Worm (Caenorhabditis elegans) whole organism, early embryonic: ENCODE data around the gene M106.8.
A peak's percentile ranks its signal among the peaks of the same experiment; 100 is the strongest.

Experiments
- B0310.2 ChIP-seq: sonication (generic microtip); optimal IDR thresholded peaks from 2 replicates; lab custom pipeline; 2016; ENCODE audit warnings: mild to moderate bottlenecking, missing genetic modification characterization, missing compliant biosample characterization
- F13C5.2 ChIP-seq: sonication (generic microtip); optimal IDR thresholded peaks from 2 replicates; lab custom pipeline; 2017; ENCODE audit warnings: mild to moderate bottlenecking, missing genetic modification characterization, inconsistent platforms, missing compliant biosample characterization
- aly-1 ChIP-seq: sonication (generic microtip); optimal IDR thresholded peaks from 2 replicates; lab custom pipeline; 2016; ENCODE audit warnings: missing genetic modification characterization, missing compliant biosample characterization
- ama-1 ChIP-seq: fragments of 150-350 bp; optimal IDR thresholded peaks from 2 replicates; lab custom pipeline; 2014
- ceh-13 ChIP-seq: fragments of 200-800 bp; sonication (Bioruptor generic); optimal IDR thresholded peaks from 2 replicates; lab custom pipeline; 2018; ENCODE audit warnings: mild to moderate bottlenecking, missing genetic modification characterization, missing compliant biosample characterization
- ceh-36 ChIP-seq: sonication (generic microtip); optimal IDR thresholded peaks from 2 replicates; lab custom pipeline; 2016; ENCODE audit warnings: missing genetic modification characterization, inconsistent platforms, missing compliant biosample characterization
- ets-7 ChIP-seq: sonication (generic microtip); optimal IDR thresholded peaks from 2 replicates; lab custom pipeline; 2016; ENCODE audit warnings: missing genotype, missing genetic modification characterization, missing compliant biosample characterization
- flt-1 ChIP-seq: fragments of 200-800 bp; sonication (Bioruptor generic); IDR thresholded peaks from 2 replicates; pipeline ENCODE4 v1.3.6; 2022; ENCODE audit warnings: missing genetic modification characterization, missing compliant biosample characterization
- hmbx-1 ChIP-seq: sonication (generic microtip); optimal IDR thresholded peaks from 2 replicates; lab custom pipeline; 2016; ENCODE audit warnings: mild to moderate bottlenecking, missing genetic modification characterization, missing compliant biosample characterization
- hmg-4 ChIP-seq: fragments of 200-800 bp; sonication (Bioruptor generic); optimal IDR thresholded peaks from 2 replicates; lab custom pipeline; 2018; ENCODE audit warnings: mild to moderate bottlenecking, missing genetic modification characterization, missing compliant biosample characterization
- hnd-1 ChIP-seq: sonication (generic microtip); optimal IDR thresholded peaks from 2 replicates; lab custom pipeline; 2016; ENCODE audit warnings: missing genetic modification characterization, missing compliant biosample characterization
- pes-1 ChIP-seq: fragments of 200-800 bp; sonication (Bioruptor generic); IDR thresholded peaks from 2 replicates; pipeline ENCODE4 v1.3.6; 2022; ENCODE audit warnings: missing genetic modification reagents, missing genetic modification characterization, missing compliant biosample characterization
- scrt-1 ChIP-seq: fragments of 200-800 bp; sonication (Bioruptor generic); IDR thresholded peaks from 2 replicates; pipeline ENCODE4 v1.3.6; 2022; ENCODE audit warnings: missing genetic modification characterization, missing compliant biosample characterization
- sea-1 ChIP-seq: fragments of 200-800 bp; sonication (Bioruptor generic); conservative IDR thresholded peaks from 2 replicates; pipeline ENCODE4 v1.3.6; 2022; ENCODE audit warnings: missing genetic modification characterization, missing compliant biosample characterization
- tbx-11 ChIP-seq: fragments of 200-800 bp; sonication (Bioruptor generic); IDR thresholded peaks from 2 replicates; pipeline ENCODE4 v1.3.6; 2022; ENCODE audit warnings: missing genetic modification characterization, missing compliant biosample characterization
- tbx-37 ChIP-seq: fragments of 200-800 bp; sonication (Bioruptor generic); conservative IDR thresholded peaks from 2 replicates; pipeline ENCODE4 v1.3.6; 2022; ENCODE audit warnings: missing genetic modification reagents, missing genetic modification characterization, missing compliant biosample characterization
- tra-4 ChIP-seq: sonication (generic microtip); optimal IDR thresholded peaks from 2 replicates; lab custom pipeline; 2017; ENCODE audit warnings: missing genetic modification characterization, missing compliant biosample characterization

The M106.8 gene

ce11 chrII:10851110-10851509 is 7.7 kb upstream of the M106.8 start:
- TF ChIP-seq hmg-4 (GFP tag; lab: Kevin White, UChicago) = peak; percentile 46
- TF ChIP-seq F13C5.2 (tag; lab: Kevin White, UChicago) = no peak
- no peak for TF ChIP-seq tbx-37 (GFP tag; lab: Robert Waterston, UW)
- TF ChIP-seq ets-7 = no peak
- TF ChIP-seq ceh-13 (GFP tag; lab: Kevin White, UChicago) = no peak

ce11 chrII:10849903-10850302 is 6.5 kb upstream of the M106.8 start, which contains the start of gene M106.2:
Gene M106.2 (minus strand): TSS chrII:10850003.
- TF ChIP-seq hmbx-1 (tag; lab: Kevin White, UChicago) = no peak
- TF ChIP-seq ceh-13 (GFP tag; lab: Kevin White, UChicago) = no peak
- TF ChIP-seq F13C5.2 (tag; lab: Kevin White, UChicago) = no peak
- TF ChIP-seq ets-7 = no peak
- no peak for TF ChIP-seq scrt-1 (GFP tag; lab: Robert Waterston, UW)

- TF ChIP-seq hnd-1 (tag; lab: Kevin White, UChicago) (no peak), sea-1 (GFP tag; lab: Robert Waterston, UW) (no peak), ceh-36 (tag; lab: Kevin White, UChicago) (no peak), flt-1 (GFP tag; lab: Robert Waterston, UW) (no peak), ets-7 (no peak), aly-1 (no peak), B0310.2 (tag; lab: Kevin White, UChicago) (no peak)
Measured at ce11 chrII:10847057-10847456, 3.6 kb upstream of the M106.8 start.

ce11 chrII:10840067-10840466 is 3.4 kb downstream of the M106.8 start:
- TF ChIP-seq B0310.2 (tag; lab: Kevin White, UChicago) = peak; percentile 89
- TF ChIP-seq hnd-1 (tag; lab: Kevin White, UChicago) = peak; percentile 91
- peak; percentile 94 for TF ChIP-seq tra-4 (tag; lab: Kevin White, UChicago)
- peak; percentile 96 for TF ChIP-seq pes-1 (GFP tag; lab: Robert Waterston, UW)
- TF ChIP-seq F13C5.2 (tag; lab: Kevin White, UChicago) = peak; percentile 97
- peak; percentile 96 for TF ChIP-seq ceh-36 (tag; lab: Kevin White, UChicago)
- TF ChIP-seq ceh-13 (GFP tag; lab: Kevin White, UChicago) = peak; percentile 96
- TF ChIP-seq hmbx-1 (tag; lab: Kevin White, UChicago) = peak; percentile 92
- peak; percentile 98 for TF ChIP-seq scrt-1 (GFP tag; lab: Robert Waterston, UW)
- peak; percentile 89 for TF ChIP-seq ama-1 (lab: Kevin White, UChicago)
- peak; percentile 92 for TF ChIP-seq sea-1 (GFP tag; lab: Robert Waterston, UW)
- TF ChIP-seq ets-7 = peak; percentile 83
- peak; percentile 94 for TF ChIP-seq tbx-11
- TF ChIP-seq flt-1 (GFP tag; lab: Robert Waterston, UW) = peak; percentile 96
- peak; percentile 93 for TF ChIP-seq tbx-37 (GFP tag; lab: Robert Waterston, UW)
- TF ChIP-seq aly-1 = peak; percentile 96
- TF ChIP-seq hmg-4 (GFP tag; lab: Kevin White, UChicago) = peak; percentile 99

ce11 chrII:10838550-10838949 is 4.9 kb downstream of the M106.8 start:
- TF ChIP-seq tra-4 (tag; lab: Kevin White, UChicago) (no peak), hmbx-1 (tag; lab: Kevin White, UChicago) (no peak), pes-1 (GFP tag; lab: Robert Waterston, UW) (no peak), F13C5.2 (tag; lab: Kevin White, UChicago) (no peak), ets-7 (no peak), ceh-36 (tag; lab: Kevin White, UChicago) (no peak), B0310.2 (tag; lab: Kevin White, UChicago) (no peak), hmg-4 (GFP tag; lab: Kevin White, UChicago) (no peak), ama-1 (lab: Kevin White, UChicago) (no peak), sea-1 (GFP tag; lab: Robert Waterston, UW) (no peak), flt-1 (GFP tag; lab: Robert Waterston, UW) (no peak), tbx-37 (GFP tag; lab: Robert Waterston, UW) (no peak), hnd-1 (tag; lab: Kevin White, UChicago) (no peak)

- TF ChIP-seq ceh-13 (GFP tag; lab: Kevin White, UChicago) = no peak
- no peak for TF ChIP-seq tbx-11
- no peak for TF ChIP-seq tbx-37 (GFP tag; lab: Robert Waterston, UW)
- TF ChIP-seq scrt-1 (GFP tag; lab: Robert Waterston, UW) = no peak
- no peak for TF ChIP-seq hmg-4 (GFP tag; lab: Kevin White, UChicago)
- no peak for TF ChIP-seq ama-1 (lab: Kevin White, UChicago)
- TF ChIP-seq F13C5.2 (tag; lab: Kevin White, UChicago) = no peak
- TF ChIP-seq sea-1 (GFP tag; lab: Robert Waterston, UW) = no peak
Measured at ce11 chrII:10834717-10835116, 8.7 kb downstream of the M106.8 start.

- no peak for TF ChIP-seq ets-7
- TF ChIP-seq ceh-36 (tag; lab: Kevin White, UChicago) = no peak
- TF ChIP-seq sea-1 (GFP tag; lab: Robert Waterston, UW) = no peak
- TF ChIP-seq B0310.2 (tag; lab: Kevin White, UChicago) = no peak
- TF ChIP-seq tra-4 (tag; lab: Kevin White, UChicago) = no peak
- TF ChIP-seq aly-1 = no peak
- TF ChIP-seq tbx-37 (GFP tag; lab: Robert Waterston, UW) = no peak
- no peak for TF ChIP-seq F13C5.2 (tag; lab: Kevin White, UChicago)
- TF ChIP-seq pes-1 (GFP tag; lab: Robert Waterston, UW) = no peak
- no peak for TF ChIP-seq hnd-1 (tag; lab: Kevin White, UChicago)
- no peak for TF ChIP-seq scrt-1 (GFP tag; lab: Robert Waterston, UW)
- TF ChIP-seq ama-1 (lab: Kevin White, UChicago) = no peak
- no peak for TF ChIP-seq hmg-4 (GFP tag; lab: Kevin White, UChicago)
- TF ChIP-seq ceh-13 (GFP tag; lab: Kevin White, UChicago) = no peak
- TF ChIP-seq flt-1 (GFP tag; lab: Robert Waterston, UW) = no peak
- TF ChIP-seq tbx-11 = no peak
- no peak for TF ChIP-seq hmbx-1 (tag; lab: Kevin White, UChicago)
Measured at ce11 chrII:10829572-10829971, 13.9 kb downstream of the M106.8 start.
